Fruit fly (Drosophila melanogaster) whole organism, embryonic: ENCODE results near the gene dbo.

Source experiments
- Abd-B ChIP-seq: fragments of 200-800 bp; sonication (Bioruptor generic); optimal IDR thresholded peaks from 2 replicates; lab custom pipeline; 2018; ENCODE audit warnings: missing biosample characterization, mild to moderate bottlenecking, missing genetic modification characterization, moderate library complexity
- Atf-2 ChIP-seq: fragments of 200-800 bp; sonication (Bioruptor generic); optimal IDR thresholded peaks from 2 replicates; lab custom pipeline; 2016; ENCODE audit warnings: missing biosample characterization, missing genetic modification characterization
- Atf3 ChIP-seq: fragments of 200-800 bp; sonication (Bioruptor generic); optimal IDR thresholded peaks from 3 replicates; lab custom pipeline; 2016; ENCODE audit warnings: missing biosample characterization, missing genetic modification characterization
- Atf6 ChIP-seq: fragments of 200-800 bp; sonication (Bioruptor generic); IDR thresholded peaks from 2 replicates; pipeline ENCODE4 v1.3.6; 2022; ENCODE audit warnings: missing biosample characterization, missing genetic modification characterization
- B-H1 ChIP-seq: fragments of 200-800 bp; sonication (Bioruptor generic); IDR thresholded peaks from 3 replicates; pipeline ENCODE4 v1.3.6; 2022; ENCODE audit warnings: missing biosample characterization, missing genetic modification characterization
- CG10431 ChIP-seq: fragments of 200-800 bp; sonication (Bioruptor generic); optimal IDR thresholded peaks from 3 replicates; lab custom pipeline; 2018; ENCODE audit warnings: missing biosample characterization, mild to moderate bottlenecking, missing genetic modification characterization
- CG10462 ChIP-seq: fragments of 200-800 bp; sonication (Bioruptor generic); optimal IDR thresholded peaks from 2 replicates; lab custom pipeline; 2016; ENCODE audit warnings: missing biosample characterization, missing genetic modification characterization
- CG10543 ChIP-seq: fragments of 200-800 bp; sonication (Bioruptor generic); optimal IDR thresholded peaks from 3 replicates; lab custom pipeline; 2017; ENCODE audit warnings: missing biosample characterization, mild to moderate bottlenecking, missing genetic modification characterization, moderate library complexity
- CG12155 ChIP-seq: fragments of 200-800 bp; sonication (Bioruptor generic); optimal IDR thresholded peaks from 3 replicates; lab custom pipeline; 2016; ENCODE audit warnings: missing biosample characterization, missing genetic modification characterization
- CG12299 ChIP-seq: fragments of 200-800 bp; sonication (Bioruptor generic); optimal IDR thresholded peaks from 2 replicates; lab custom pipeline; 2018; ENCODE audit warnings: missing biosample characterization, mild to moderate bottlenecking, missing genetic modification characterization
- CG12744 ChIP-seq: fragments of 200-800 bp; sonication (Bioruptor generic); optimal IDR thresholded peaks from 2 replicates; lab custom pipeline; 2016; ENCODE audit warnings: missing biosample characterization, missing genetic modification characterization
- CG14667 ChIP-seq: fragments of 200-800 bp; sonication (Bioruptor generic); IDR thresholded peaks from 2 replicates; pipeline ENCODE4 v1.3.6; 2022; ENCODE audit warnings: missing biosample characterization, missing genetic modification characterization
- CG15011 ChIP-seq: fragments of 200-800 bp; sonication (Bioruptor generic); optimal IDR thresholded peaks from 3 replicates; lab custom pipeline; 2018; ENCODE audit warnings: missing biosample characterization, mild to moderate bottlenecking, missing genetic modification characterization
- CG15269 ChIP-seq: fragments of 200-800 bp; sonication (Bioruptor generic); optimal IDR thresholded peaks from 2 replicates; lab custom pipeline; 2018; ENCODE audit warnings: missing biosample characterization, mild to moderate bottlenecking, missing genetic modification characterization, moderate library complexity
- CG1603 ChIP-seq: fragments of 200-800 bp; sonication (Bioruptor generic); optimal IDR thresholded peaks from 2 replicates; lab custom pipeline; 2019; ENCODE audit warnings: missing biosample characterization, mild to moderate bottlenecking, missing genetic modification characterization, moderate library complexity
- CG17361 ChIP-seq: fragments of 200-800 bp; sonication (Bioruptor generic); IDR thresholded peaks from 3 replicates; pipeline ENCODE4 v1.3.6; 2022; ENCODE audit warnings: missing biosample characterization, missing genetic modification characterization
- CG18476 ChIP-seq: fragments of 200-800 bp; sonication (Bioruptor generic); optimal IDR thresholded peaks from 2 replicates; lab custom pipeline; 2016; ENCODE audit warnings: missing biosample characterization, mild to moderate bottlenecking, missing genetic modification characterization
- CG4282 ChIP-seq: fragments of 200-800 bp; sonication (Bioruptor generic); optimal IDR thresholded peaks from 2 replicates; lab custom pipeline; 2016; ENCODE audit warnings: missing biosample characterization, missing genetic modification characterization
- CG4424 ChIP-seq: fragments of 200-800 bp; sonication (Bioruptor generic); optimal IDR thresholded peaks from 3 replicates; lab custom pipeline; 2016; ENCODE audit warnings: missing biosample characterization, missing genetic modification characterization
- CG4707 ChIP-seq: fragments of 200-800 bp; sonication (Bioruptor generic); optimal IDR thresholded peaks from 2 replicates; lab custom pipeline; 2018; ENCODE audit warnings: missing biosample characterization, mild to moderate bottlenecking, missing genetic modification characterization, moderate library complexity
- CG7372 ChIP-seq: fragments of 200-800 bp; sonication (Bioruptor generic); IDR thresholded peaks from 2 replicates; pipeline ENCODE4 v1.3.6; 2022; ENCODE audit warnings: missing biosample characterization, missing genetic modification characterization
- CG7839 ChIP-seq: fragments of 200-800 bp; sonication (Bioruptor generic); optimal IDR thresholded peaks from 3 replicates; lab custom pipeline; 2018; ENCODE audit warnings: missing biosample characterization, mild to moderate bottlenecking, missing genetic modification characterization, moderate library complexity
- CG8765 ChIP-seq: fragments of 200-800 bp; sonication (Bioruptor generic); IDR thresholded peaks from 2 replicates; pipeline ENCODE4 v1.3.6; 2022; ENCODE audit warnings: missing biosample characterization, missing genetic modification characterization
- Dbx ChIP-seq: fragments of 200-800 bp; sonication (Bioruptor generic); IDR thresholded peaks from 3 replicates; pipeline ENCODE4 v1.3.6; 2022; ENCODE audit warnings: missing biosample characterization, missing genetic modification characterization
- Deaf1 ChIP-seq: fragments of 200-800 bp; optimal IDR thresholded peaks from 3 replicates; lab custom pipeline; 2019; ENCODE audit warnings: missing biosample characterization, mild to moderate bottlenecking, missing genetic modification characterization, moderate library complexity
- Drgx ChIP-seq: fragments of 200-800 bp; sonication (Bioruptor generic); IDR thresholded peaks from 2 replicates; pipeline ENCODE4 v1.3.6; 2022; ENCODE audit warnings: missing biosample characterization, missing genetic modification characterization
- Hmr ChIP-seq: fragments of 200-800 bp; sonication (Bioruptor generic); optimal IDR thresholded peaks from 3 replicates; lab custom pipeline; 2017; ENCODE audit warnings: mild to moderate bottlenecking, missing biosample characterization, missing genetic modification reagents, missing genetic modification characterization
- Opbp ChIP-seq: fragments of 200-800 bp; sonication (Bioruptor generic); IDR thresholded peaks from 3 replicates; pipeline ENCODE4 v1.3.6; 2022; ENCODE audit warnings: missing biosample characterization, missing genetic modification characterization; ENCODE audit not compliant: partially characterized antibody
- Poxn ChIP-seq: fragments of 200-800 bp; sonication (Bioruptor generic); IDR thresholded peaks from 2 replicates; pipeline ENCODE4 v1.3.6; 2022; ENCODE audit warnings: missing biosample characterization, missing genetic modification characterization
- Rx ChIP-seq: fragments of 200-800 bp; sonication (Bioruptor generic); IDR thresholded peaks from 2 replicates; pipeline ENCODE4 v1.3.6; 2022; ENCODE audit warnings: missing biosample characterization, missing genetic modification characterization
- Spps ChIP-seq: fragments of 200-800 bp; sonication (Bioruptor generic); optimal IDR thresholded peaks from 2 replicates; lab custom pipeline; 2018; ENCODE audit warnings: missing biosample characterization, mild to moderate bottlenecking, missing genetic modification characterization
- Sry-δ ChIP-seq: fragments of 200-800 bp; sonication (Bioruptor generic); optimal IDR thresholded peaks from 2 replicates; lab custom pipeline; 2016; ENCODE audit warnings: missing biosample characterization, missing genetic modification characterization
- Ssrp ChIP-seq: fragments of 200-800 bp; sonication (Bioruptor generic); optimal IDR thresholded peaks from 2 replicates; lab custom pipeline; 2018; ENCODE audit warnings: missing biosample characterization, mild to moderate bottlenecking, missing genetic modification characterization, moderate library complexity
- Usf ChIP-seq: fragments of 200-800 bp; sonication (Bioruptor generic); optimal IDR thresholded peaks from 2 replicates; lab custom pipeline; 2017; ENCODE audit warnings: missing genotype, missing biosample characterization, missing genetic modification characterization
- aop ChIP-seq: fragments of 200-800 bp; sonication (Bioruptor generic); IDR thresholded peaks from 2 replicates; pipeline ENCODE4 v1.3.6; 2022; ENCODE audit warnings: missing biosample characterization, missing genetic modification characterization
- bigmax ChIP-seq: fragments of 200-800 bp; sonication (Bioruptor generic); optimal IDR thresholded peaks from 2 replicates; lab custom pipeline; 2018; ENCODE audit warnings: missing biosample characterization, mild to moderate bottlenecking, missing genetic modification characterization
- cg ChIP-seq: fragments of 200-800 bp; sonication (Bioruptor generic); optimal IDR thresholded peaks from 3 replicates; lab custom pipeline; 2019; ENCODE audit warnings: missing biosample characterization, mild to moderate bottlenecking, missing genetic modification characterization, moderate library complexity
- disco-r ChIP-seq: fragments of 200-800 bp; sonication (Bioruptor generic); optimal IDR thresholded peaks from 2 replicates; lab custom pipeline; 2016; ENCODE audit warnings: missing biosample characterization, missing genetic modification characterization
- ewg ChIP-seq: fragments of 200-800 bp; sonication (Bioruptor generic); optimal IDR thresholded peaks from 3 replicates; lab custom pipeline; 2017; ENCODE audit warnings: mild to moderate bottlenecking, missing biosample characterization, missing genetic modification reagents, missing genetic modification characterization
- kni ChIP-seq: fragments of 200-800 bp; sonication (Bioruptor generic); optimal IDR thresholded peaks from 3 replicates; lab custom pipeline; 2017; ENCODE audit warnings: mild to moderate bottlenecking, missing biosample characterization, missing genetic modification reagents, missing genetic modification characterization
- maf-S ChIP-seq: fragments of 200-800 bp; sonication (Bioruptor generic); optimal IDR thresholded peaks from 2 replicates; lab custom pipeline; 2016; ENCODE audit warnings: missing biosample characterization, missing genetic modification characterization
- nau ChIP-seq: fragments of 200-800 bp; sonication (Bioruptor generic); optimal IDR thresholded peaks from 3 replicates; lab custom pipeline; 2017; ENCODE audit warnings: missing biosample characterization, mild to moderate bottlenecking, missing genetic modification characterization, missing genetic modification reagents
- onecut ChIP-seq: fragments of 200-800 bp; sonication (Bioruptor generic); IDR thresholded peaks from 2 replicates; pipeline ENCODE4 v1.3.6; 2022; ENCODE audit warnings: missing biosample characterization, missing genetic modification characterization
- psq ChIP-seq: fragments of 200-800 bp; sonication (Bioruptor generic); optimal IDR thresholded peaks from 2 replicates; lab custom pipeline; 2017; ENCODE audit warnings: missing biosample characterization, missing genetic modification characterization
- pum ChIP-seq: fragments of 200-800 bp; sonication (Bioruptor generic); optimal IDR thresholded peaks from 2 replicates; lab custom pipeline; 2016; ENCODE audit warnings: missing biosample characterization, missing genetic modification characterization
- sens-2 ChIP-seq: fragments of 200-800 bp; sonication (Bioruptor generic); IDR thresholded peaks from 2 replicates; pipeline ENCODE4 v1.3.6; 2022; ENCODE audit warnings: missing biosample characterization, missing genetic modification characterization
- stc ChIP-seq: fragments of 200-800 bp; sonication (Bioruptor generic); IDR thresholded peaks from 2 replicates; pipeline ENCODE4 v1.3.6; 2022; ENCODE audit warnings: missing biosample characterization, missing genetic modification characterization
- stwl ChIP-seq: fragments of 200-800 bp; sonication (Bioruptor generic); optimal IDR thresholded peaks from 3 replicates; lab custom pipeline; 2018; ENCODE audit warnings: missing biosample characterization, mild to moderate bottlenecking, missing genetic modification characterization, moderate library complexity
- vfl ChIP-seq: fragments of 200-800 bp; sonication (Bioruptor generic); optimal IDR thresholded peaks from 2 replicates; lab custom pipeline; 2016; ENCODE audit warnings: missing biosample characterization, missing genetic modification characterization

Gene dbo

DNA sequence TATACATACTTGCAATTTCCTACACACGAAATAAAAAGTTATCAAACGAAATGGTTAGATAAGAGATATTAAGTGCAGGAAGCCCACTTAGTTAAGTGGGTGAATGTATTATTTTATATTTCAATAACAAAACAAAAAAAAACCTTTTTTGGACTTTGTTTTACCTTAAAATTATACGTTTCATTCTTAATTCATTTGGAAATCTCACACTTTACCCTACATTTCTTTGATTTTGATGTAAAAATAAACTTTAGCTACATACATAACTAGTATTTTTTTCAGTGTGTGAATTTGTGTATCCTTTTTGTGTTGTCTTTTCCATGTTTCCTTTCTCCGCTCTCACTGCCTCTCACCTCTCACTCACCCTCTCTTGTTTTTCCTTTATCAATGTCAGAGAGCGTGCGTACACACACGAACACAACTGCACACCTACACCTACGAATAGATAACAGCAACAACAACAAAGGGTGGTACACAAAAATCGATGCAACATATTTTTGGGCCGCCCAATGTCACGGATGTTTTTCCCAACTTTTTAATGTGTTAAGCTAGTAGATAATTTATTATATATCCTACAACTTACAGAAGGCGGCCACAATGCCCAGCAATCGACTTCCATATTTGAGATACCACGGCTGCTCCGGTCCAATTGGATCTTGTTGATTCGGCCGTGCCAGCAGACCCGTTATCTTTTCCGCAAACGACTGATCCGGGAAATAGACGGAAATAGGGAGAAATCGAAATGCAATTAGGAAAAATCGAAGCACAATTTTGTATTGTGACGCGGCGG is 11.1 kb upstream of the dbo start (continued):
- TF ChIP-seq aop (GFP tag; lab: Robert Waterston, UW) (no peak), CG10543 (GFP tag; lab: Kevin White, UChicago) (peak; percentile 59), cg (GFP tag; lab: Kevin White, UChicago) (peak; percentile 96), CG10431 (GFP tag; lab: Kevin White, UChicago) (peak; percentile 17), pum (GFP tag; lab: Kevin White, UChicago) (peak; percentile 37), Atf-2 (GFP tag; lab: Kevin White, UChicago) (peak; percentile 42), maf-S (peak; percentile 44), CG4707 (GFP tag; lab: Kevin White, UChicago) (no peak), Opbp (GFP tag; lab: Robert Waterston, UW) (no peak), bigmax (GFP tag; lab: Kevin White, UChicago) (no peak), Atf3 (GFP tag; lab: Kevin White, UChicago) (no peak), CG18476 (GFP tag; lab: Kevin White, UChicago) (peak; percentile 20), CG1603 (no peak), stc (peak; percentile 65), onecut (GFP tag; lab: Robert Waterston, UW) (peak; percentile 94), Dbx (GFP tag; lab: Robert Waterston, UW) (peak; percentile 82; the same call in 2 of the 3 replicates), Atf6 (GFP tag; lab: Robert Waterston, UW) (peak; percentile 48; the same call in 1 of the 2 replicates), Abd-B (GFP tag; lab: Kevin White, UChicago) (no peak), CG12155 (GFP tag; lab: Kevin White, UChicago) (peak; percentile 65), Hmr (peak; percentile 89), CG8765 (GFP tag; lab: Robert Waterston, UW) (no peak), CG15269 (tag; lab: Kevin White, UChicago) (peak; percentile 80), ewg (GFP tag; lab: Kevin White, UChicago) (no peak), sens-2 (no peak), CG7839 (peak; percentile 84), stwl (no peak), B-H1 (GFP tag; lab: Robert Waterston, UW) (peak; percentile 36; the same call in 1 of the 3 replicates), CG4424 (GFP tag; lab: Kevin White, UChicago) (peak; percentile 68), CG15011 (GFP tag; lab: Kevin White, UChicago) (peak; percentile 73), Poxn (no peak), kni (no peak), CG14667 (GFP tag; lab: Robert Waterston, UW) (no peak; the same call in 1 of the 2 replicates), psq (GFP tag; lab: Kevin White, UChicago) (peak; percentile 80), vfl (GFP tag; lab: Kevin White, UChicago) (no peak), nau (GFP tag; lab: Kevin White, UChicago) (peak; percentile 36), CG10462 (GFP tag; lab: Kevin White, UChicago) (peak; percentile 63), CG17361 (GFP tag; lab: Robert Waterston, UW) (peak; percentile 71), CG7372 (no peak), Deaf1 (tag; lab: Kevin White, UChicago) (peak; percentile 38), disco-r (no peak), Spps (tag; lab: Kevin White, UChicago) (peak; percentile 51), Usf (peak; percentile 33), Ssrp (tag; lab: Kevin White, UChicago) (peak; percentile 53), CG4282 (no peak), Rx (GFP tag; lab: Robert Waterston, UW) (no peak; the same call in 1 of the 2 replicates), CG12299 (tag; lab: Kevin White, UChicago) (peak; percentile 50), CG12744 (peak; percentile 34), Sry-δ (GFP tag; lab: Kevin White, UChicago) (no peak), Drgx (GFP tag; lab: Robert Waterston, UW) (peak; percentile 85)
